Worm (Caenorhabditis elegans): ENCODE data around the gene Y37D8A.3.

The Y37D8A.3 gene

DNA sequence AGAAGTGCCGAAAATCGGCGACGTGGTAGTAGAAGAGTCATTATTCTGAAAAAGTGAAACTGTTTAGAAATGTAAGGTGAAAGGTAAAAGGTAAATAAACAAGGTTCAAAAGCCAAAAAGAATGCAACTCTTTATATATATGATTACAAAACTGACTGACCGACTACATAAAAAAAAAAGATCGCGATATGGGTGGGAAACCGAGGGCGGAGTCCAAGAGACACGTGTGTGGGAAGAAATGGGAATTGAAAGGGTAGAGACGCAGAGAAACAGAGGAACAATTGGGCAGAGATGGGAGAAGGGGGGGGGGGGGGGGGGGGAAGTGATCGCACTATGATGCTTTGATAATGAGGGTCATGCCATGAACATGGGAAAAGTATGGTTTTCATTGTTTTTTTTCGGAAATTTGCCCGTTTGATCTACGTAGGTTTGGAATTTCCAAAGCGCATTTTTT, 9.8 kb downstream of the Y37D8A.3 start, which contains the start of gene Y37D8A.4 (continued):
- no peak for TF ChIP-seq fkh-8 (tag; optimal IDR thresholded peaks at IDR 0.05)
- no peak for TF ChIP-seq F16B12.6 (tag; optimal IDR thresholded peaks at IDR 0.05)
- TF ChIP-seq aha-1 (tag; optimal IDR thresholded peaks at IDR 0.05): no peak
- TF ChIP-seq dpl-1 (GFP tag; optimal IDR thresholded peaks at IDR 0.05): no peak
- peak; percentile 22 for TF ChIP-seq elt-2 (tag; optimal IDR thresholded peaks at IDR 0.05)
- no peak for TF ChIP-seq nhr-12 (tag; optimal IDR thresholded peaks at IDR 0.05)
- no peak for TF ChIP-seq unc-30 (tag; optimal IDR thresholded peaks at IDR 0.05)
- TF ChIP-seq zag-1 (tag; optimal IDR thresholded peaks at IDR 0.05): no peak
- TF ChIP-seq Y116A8C.19 (tag; optimal IDR thresholded peaks at IDR 0.05; ENCODE audit: borderline replicate concordance): no peak
- peak; percentile 90 for TF ChIP-seq nhr-85 (tag)
- TF ChIP-seq nhr-77 (tag; optimal IDR thresholded peaks at IDR 0.05): no peak
- no peak for TF ChIP-seq aly-2 (tag; optimal IDR thresholded peaks at IDR 0.05)
- no peak for TF ChIP-seq sptf-1 (tag; optimal IDR thresholded peaks at IDR 0.05)
- TF ChIP-seq nhr-237 (tag; optimal IDR thresholded peaks at IDR 0.05): no peak
- TF ChIP-seq pag-3 (tag; optimal IDR thresholded peaks at IDR 0.05; ENCODE audit: borderline replicate concordance, insufficient read depth): no peak
- peak; percentile 14 for TF ChIP-seq snu-23 (GFP tag; optimal IDR thresholded peaks at IDR 0.05)
- peak; percentile 28 for TF ChIP-seq unc-130 (tag; optimal IDR thresholded peaks at IDR 0.05)
- TF ChIP-seq lir-3 (tag; optimal IDR thresholded peaks at IDR 0.05; ENCODE audit: poor library complexity): no peak
- TF ChIP-seq pax-3 (tag; optimal IDR thresholded peaks at IDR 0.05): peak; percentile 31
- TF ChIP-seq hlh-4 (tag; optimal IDR thresholded peaks at IDR 0.05): no peak
- TF ChIP-seq grh-1 (GFP tag; IDR thresholded peaks at IDR 0.05): no peak
- no peak for TF ChIP-seq nhr-47 (tag; optimal IDR thresholded peaks at IDR 0.05)
- TF ChIP-seq nhr-20 (tag; optimal IDR thresholded peaks at IDR 0.05): peak; percentile 21
- peak in 1 of 2 experiments; percentile 49 for TF ChIP-seq lin-35 (GFP tag; optimal IDR thresholded peaks at IDR 0.05)

DNA sequence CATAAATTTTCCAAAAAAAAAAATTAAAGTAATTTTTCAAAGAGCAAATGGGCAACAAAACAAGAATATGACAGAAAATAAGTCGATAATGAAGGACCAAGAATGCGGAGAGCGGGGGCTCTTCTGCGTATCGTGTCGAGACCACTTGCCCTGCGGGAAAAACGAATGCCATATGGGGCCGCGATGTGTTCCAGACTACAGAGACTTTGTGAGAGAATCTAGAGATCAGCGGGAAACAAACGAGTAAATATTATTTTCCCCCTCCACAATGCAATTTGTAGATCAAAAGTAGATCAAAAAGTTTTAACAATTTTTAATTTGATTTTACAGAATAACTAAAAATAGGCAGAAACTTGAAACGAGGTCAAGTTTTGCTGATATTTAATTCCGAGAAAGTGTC, 11.0 kb downstream of the Y37D8A.3 start:
- TF ChIP-seq dsc-1 (tag; optimal IDR thresholded peaks at IDR 0.05): no peak
- no peak for TF ChIP-seq efl-1 (optimal IDR thresholded peaks at IDR 0.05)
- peak in 1 of 2 experiments; percentile 38 for TF ChIP-seq efl-1 (GFP tag; optimal IDR thresholded peaks at IDR 0.05 in 1 of 2)

DNA sequence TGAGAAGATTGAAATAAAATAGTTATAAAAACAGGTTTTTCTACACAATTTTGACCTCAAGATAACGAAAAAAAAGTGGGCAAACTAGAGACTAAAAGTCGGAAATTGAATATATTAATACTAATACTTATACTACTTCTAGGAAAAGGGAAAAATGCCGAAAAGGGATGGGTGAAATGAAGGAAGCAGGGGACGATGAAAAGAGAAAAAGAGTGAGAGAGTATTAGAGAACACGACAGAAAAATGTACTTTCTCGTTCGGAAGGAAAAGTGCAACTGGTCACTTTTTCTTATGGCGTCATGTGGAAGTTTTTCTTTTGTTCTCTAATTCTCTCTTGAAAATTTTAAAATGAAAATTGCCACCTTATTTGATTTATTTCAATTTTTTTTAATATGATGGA, 12.2 kb downstream of the Y37D8A.3 start:
- TF ChIP-seq tbx-2 (tag; optimal IDR thresholded peaks at IDR 0.05) (peak; percentile 14), nhr-12 (tag; optimal IDR thresholded peaks at IDR 0.05) (no peak), skn-1 (tag; optimal IDR thresholded peaks at IDR 0.05) (peak; percentile 30), irx-1 (tag; optimal IDR thresholded peaks at IDR 0.05) (no peak), ztf-4 (tag; optimal IDR thresholded peaks at IDR 0.05) (peak; percentile 19), pqm-1 (tag; optimal IDR thresholded peaks at IDR 0.05) (no peak), snpc-4 (tag; optimal IDR thresholded peaks at IDR 0.05) (no peak), C04F5.9 (tag; optimal IDR thresholded peaks at IDR 0.05) (no peak), mdl-1 (tag; optimal IDR thresholded peaks at IDR 0.05) (peak in 1 of 2 experiments; percentile 9), nhr-11 (tag; optimal IDR thresholded peaks at IDR 0.05) (peak; percentile 59), unc-130 (tag; optimal IDR thresholded peaks at IDR 0.05) (no peak), isw-1 (GFP tag; IDR thresholded peaks at IDR 0.05) (no peak), egl-27 (tag; optimal IDR thresholded peaks at IDR 0.05) (peak in 1 of 2 experiments; percentile 40), zag-1 (tag; optimal IDR thresholded peaks at IDR 0.05) (no peak), lir-3 (tag; optimal IDR thresholded peaks at IDR 0.05; ENCODE audit: poor library complexity) (no peak), nhr-47 (tag; optimal IDR thresholded peaks at IDR 0.05) (peak; percentile 82), aly-2 (tag; optimal IDR thresholded peaks at IDR 0.05) (no peak), nhr-28 (tag; optimal IDR thresholded peaks at IDR 0.05) (no peak), unc-62 (GFP tag; optimal IDR thresholded peaks at IDR 0.05) (no peak), fkh-10 (GFP tag; optimal IDR thresholded peaks at IDR 0.05) (peak; percentile 8), ces-1 (GFP tag; optimal IDR thresholded peaks at IDR 0.05) (no peak), lin-39 (tag; optimal IDR thresholded peaks at IDR 0.05) (peak; percentile 18), sup-37 (GFP tag; optimal IDR thresholded peaks at IDR 0.05) (no peak), pag-3 (tag; optimal IDR thresholded peaks at IDR 0.05; ENCODE audit: borderline replicate concordance, insufficient read depth) (no peak), lin-13 (GFP tag; optimal IDR thresholded peaks at IDR 0.05) (peak; percentile 55), nhr-76 (tag; optimal IDR thresholded peaks at IDR 0.05) (no peak), nhr-85 (tag) (peak; percentile 98), ama-1 (optimal IDR thresholded peaks at IDR 0.05) (no peak), lsy-2 (tag; optimal IDR thresholded peaks at IDR 0.05) (peak; percentile 55 to 61), lin-35 (GFP tag; optimal IDR thresholded peaks at IDR 0.05) (peak; percentile 40 to 46), jun-1 (tag; optimal IDR thresholded peaks at IDR 0.05) (peak; percentile 32), unc-30 (tag; optimal IDR thresholded peaks at IDR 0.05) (no peak), ceh-82 (tag; optimal IDR thresholded peaks at IDR 0.05) (no peak)

Measured in whole organism, L1 larva.